Worm (Caenorhabditis elegans): ENCODE measurements around the gene aqp-5.

ce11 chrV:10491443-10491842, at the start of gene aqp-5:
- no peak for TF ChIP-seq nhr-77 (tag; optimal IDR thresholded peaks at IDR 0.05)
- TF ChIP-seq nhr-6 (tag; optimal IDR thresholded peaks at IDR 0.05): no peak
- TF ChIP-seq peb-1 (tag; optimal IDR thresholded peaks at IDR 0.05): no peak
- TF ChIP-seq snpc-4 (tag; optimal IDR thresholded peaks at IDR 0.05): no peak
- TF ChIP-seq lin-39 (tag; optimal IDR thresholded peaks at IDR 0.05): no peak
- no peak for TF ChIP-seq R02D3.7 (tag; optimal IDR thresholded peaks at IDR 0.05)
- TF ChIP-seq unc-62 (GFP tag; optimal IDR thresholded peaks at IDR 0.05): no peak
- no peak for TF ChIP-seq zag-1 (tag; optimal IDR thresholded peaks at IDR 0.05)
- no peak for TF ChIP-seq unc-39 (tag; optimal IDR thresholded peaks at IDR 0.05)
- no peak for TF ChIP-seq aly-2 (tag; optimal IDR thresholded peaks at IDR 0.05)
- TF ChIP-seq lsy-2 (tag; optimal IDR thresholded peaks at IDR 0.05): no peak

Data from whole organism, L2 larva.